Worm (Caenorhabditis elegans): ENCODE data around the gene T25B9.2.

The T25B9.2 gene

ce11 chrIV:10781346-10781745, 29.7 kb upstream of the T25B9.2 start:
- TF ChIP-seq ets-7 (tag; optimal IDR thresholded peaks at IDR 0.05) (no peak), tra-4 (tag; optimal IDR thresholded peaks at IDR 0.05) (no peak), ceh-13 (GFP tag; optimal IDR thresholded peaks at IDR 0.05) (no peak), tbx-37 (GFP tag; conservative IDR thresholded peaks at IDR 0.05) (no peak)

ce11 chrIV:10780583-10780982, 28.9 kb upstream of the T25B9.2 start, which contains the start of gene swt-3:
TSS of gene swt-3 (minus strand) at chrIV:10780683.
- TF ChIP-seq hnd-1 (tag; optimal IDR thresholded peaks at IDR 0.05): no peak
- TF ChIP-seq sea-1 (GFP tag; conservative IDR thresholded peaks at IDR 0.05): no peak
- no peak for TF ChIP-seq aly-1 (tag; optimal IDR thresholded peaks at IDR 0.05)
- TF ChIP-seq hmg-4 (GFP tag; optimal IDR thresholded peaks at IDR 0.05): no peak
- no peak for TF ChIP-seq ceh-36 (tag; optimal IDR thresholded peaks at IDR 0.05)
- TF ChIP-seq ama-1 (optimal IDR thresholded peaks at IDR 0.05): no peak
- TF ChIP-seq hmbx-1 (tag; optimal IDR thresholded peaks at IDR 0.05): no peak
- TF ChIP-seq scrt-1 (GFP tag; IDR thresholded peaks at IDR 0.05): no peak
- no peak for TF ChIP-seq F13C5.2 (tag; optimal IDR thresholded peaks at IDR 0.05)
- TF ChIP-seq B0310.2 (tag; optimal IDR thresholded peaks at IDR 0.05): no peak
- no peak for TF ChIP-seq tbx-37 (GFP tag; conservative IDR thresholded peaks at IDR 0.05)
- TF ChIP-seq ceh-13 (GFP tag; optimal IDR thresholded peaks at IDR 0.05): no peak
- TF ChIP-seq flt-1 (GFP tag; IDR thresholded peaks at IDR 0.05): no peak
- no peak for TF ChIP-seq tra-4 (tag; optimal IDR thresholded peaks at IDR 0.05)
- no peak for TF ChIP-seq pes-1 (GFP tag; IDR thresholded peaks at IDR 0.05)
- TF ChIP-seq ets-7 (tag; optimal IDR thresholded peaks at IDR 0.05): no peak
- TF ChIP-seq tbx-11 (GFP tag; IDR thresholded peaks at IDR 0.05): no peak

- no peak for TF ChIP-seq hnd-1 (tag; optimal IDR thresholded peaks at IDR 0.05)
- TF ChIP-seq ets-7 (tag; optimal IDR thresholded peaks at IDR 0.05): no peak
- TF ChIP-seq flt-1 (GFP tag; IDR thresholded peaks at IDR 0.05): no peak
- TF ChIP-seq F13C5.2 (tag; optimal IDR thresholded peaks at IDR 0.05): no peak
- no peak for TF ChIP-seq hmbx-1 (tag; optimal IDR thresholded peaks at IDR 0.05)
- TF ChIP-seq ceh-13 (GFP tag; optimal IDR thresholded peaks at IDR 0.05): no peak
- TF ChIP-seq ceh-36 (tag; optimal IDR thresholded peaks at IDR 0.05): no peak
- TF ChIP-seq aly-1 (tag; optimal IDR thresholded peaks at IDR 0.05): no peak
- no peak for TF ChIP-seq tbx-11 (GFP tag; IDR thresholded peaks at IDR 0.05)
- TF ChIP-seq scrt-1 (GFP tag; IDR thresholded peaks at IDR 0.05): no peak
- no peak for TF ChIP-seq tbx-37 (GFP tag; conservative IDR thresholded peaks at IDR 0.05)
- no peak for TF ChIP-seq tra-4 (tag; optimal IDR thresholded peaks at IDR 0.05)
- TF ChIP-seq hmg-4 (GFP tag; optimal IDR thresholded peaks at IDR 0.05): no peak
- TF ChIP-seq ama-1 (optimal IDR thresholded peaks at IDR 0.05): no peak
- TF ChIP-seq B0310.2 (tag; optimal IDR thresholded peaks at IDR 0.05): no peak
- TF ChIP-seq sea-1 (GFP tag; conservative IDR thresholded peaks at IDR 0.05): no peak
These were observed 27.7 kb upstream of the T25B9.2 start for ce11 chrIV:10779328-10779727.

ce11 chrIV:10778582-10778981, 26.9 kb upstream of the T25B9.2 start:
- TF ChIP-seq B0310.2 (tag; optimal IDR thresholded peaks at IDR 0.05) (no peak), tbx-11 (GFP tag; IDR thresholded peaks at IDR 0.05) (no peak), F13C5.2 (tag; optimal IDR thresholded peaks at IDR 0.05) (no peak), hnd-1 (tag; optimal IDR thresholded peaks at IDR 0.05) (no peak), ceh-36 (tag; optimal IDR thresholded peaks at IDR 0.05) (no peak), flt-1 (GFP tag; IDR thresholded peaks at IDR 0.05) (no peak), hmg-4 (GFP tag; optimal IDR thresholded peaks at IDR 0.05) (no peak), ceh-13 (GFP tag; optimal IDR thresholded peaks at IDR 0.05) (no peak), tbx-37 (GFP tag; conservative IDR thresholded peaks at IDR 0.05) (no peak), scrt-1 (GFP tag; IDR thresholded peaks at IDR 0.05) (no peak), aly-1 (tag; optimal IDR thresholded peaks at IDR 0.05) (no peak), ama-1 (optimal IDR thresholded peaks at IDR 0.05) (no peak), ets-7 (tag; optimal IDR thresholded peaks at IDR 0.05) (no peak), tra-4 (tag; optimal IDR thresholded peaks at IDR 0.05) (no peak), hmbx-1 (tag; optimal IDR thresholded peaks at IDR 0.05) (no peak), sea-1 (GFP tag; conservative IDR thresholded peaks at IDR 0.05) (no peak), pes-1 (GFP tag; IDR thresholded peaks at IDR 0.05) (no peak)

ce11 chrIV:10777600-10777999, 26.0 kb upstream of the T25B9.2 start:
- TF ChIP-seq ceh-13 (GFP tag; optimal IDR thresholded peaks at IDR 0.05) (no peak), ama-1 (optimal IDR thresholded peaks at IDR 0.05) (no peak), hmbx-1 (tag; optimal IDR thresholded peaks at IDR 0.05) (no peak), aly-1 (tag; optimal IDR thresholded peaks at IDR 0.05) (no peak)

- TF ChIP-seq ceh-36 (tag; optimal IDR thresholded peaks at IDR 0.05) (no peak), sea-1 (GFP tag; conservative IDR thresholded peaks at IDR 0.05) (no peak), scrt-1 (GFP tag; IDR thresholded peaks at IDR 0.05) (no peak), hnd-1 (tag; optimal IDR thresholded peaks at IDR 0.05) (no peak), flt-1 (GFP tag; IDR thresholded peaks at IDR 0.05) (no peak)
These were observed 25.4 kb upstream of the T25B9.2 start for ce11 chrIV:10777076-10777475.

- TF ChIP-seq aly-1 (tag; optimal IDR thresholded peaks at IDR 0.05): no peak
- TF ChIP-seq ama-1 (optimal IDR thresholded peaks at IDR 0.05): no peak
- TF ChIP-seq hmbx-1 (tag; optimal IDR thresholded peaks at IDR 0.05): no peak
- TF ChIP-seq hnd-1 (tag; optimal IDR thresholded peaks at IDR 0.05): no peak
- no peak for TF ChIP-seq tra-4 (tag; optimal IDR thresholded peaks at IDR 0.05)
- no peak for TF ChIP-seq tbx-11 (GFP tag; IDR thresholded peaks at IDR 0.05)
- TF ChIP-seq tbx-37 (GFP tag; conservative IDR thresholded peaks at IDR 0.05): no peak
- no peak for TF ChIP-seq flt-1 (GFP tag; IDR thresholded peaks at IDR 0.05)
- TF ChIP-seq ceh-36 (tag; optimal IDR thresholded peaks at IDR 0.05): no peak
- TF ChIP-seq pes-1 (GFP tag; IDR thresholded peaks at IDR 0.05): no peak
- TF ChIP-seq ets-7 (tag; optimal IDR thresholded peaks at IDR 0.05): no peak
- no peak for TF ChIP-seq sea-1 (GFP tag; conservative IDR thresholded peaks at IDR 0.05)
- no peak for TF ChIP-seq F13C5.2 (tag; optimal IDR thresholded peaks at IDR 0.05)
- no peak for TF ChIP-seq hmg-4 (GFP tag; optimal IDR thresholded peaks at IDR 0.05)
- no peak for TF ChIP-seq B0310.2 (tag; optimal IDR thresholded peaks at IDR 0.05)
- TF ChIP-seq ceh-13 (GFP tag; optimal IDR thresholded peaks at IDR 0.05): no peak
- no peak for TF ChIP-seq scrt-1 (GFP tag; IDR thresholded peaks at IDR 0.05)
These were observed 22.2 kb upstream of the T25B9.2 start, which contains the start of gene inpp-1 for ce11 chrIV:10773811-10774210. TSS of gene inpp-1 (minus strand) at chrIV:10773911.

ce11 chrIV:10771296-10771695, 19.7 kb upstream of the T25B9.2 start:
- TF ChIP-seq ceh-36 (tag; optimal IDR thresholded peaks at IDR 0.05) (no peak), pes-1 (GFP tag; IDR thresholded peaks at IDR 0.05) (no peak), F13C5.2 (tag; optimal IDR thresholded peaks at IDR 0.05) (no peak), tbx-37 (GFP tag; conservative IDR thresholded peaks at IDR 0.05) (no peak), sea-1 (GFP tag; conservative IDR thresholded peaks at IDR 0.05) (no peak)

All from whole organism, early embryonic.